Worm (Caenorhabditis elegans) whole organism, early embryonic: Measurements from ENCODE around the gene F22F4.4.

Source experiments
- B0310.2 ChIP-seq: sonication (generic microtip); optimal IDR thresholded peaks from 2 replicates; lab custom pipeline; 2016; ENCODE audit warnings: mild to moderate bottlenecking, missing genetic modification characterization, missing compliant biosample characterization
- F13C5.2 ChIP-seq: sonication (generic microtip); optimal IDR thresholded peaks from 2 replicates; lab custom pipeline; 2017; ENCODE audit warnings: mild to moderate bottlenecking, missing genetic modification characterization, inconsistent platforms, missing compliant biosample characterization
- aly-1 ChIP-seq: sonication (generic microtip); optimal IDR thresholded peaks from 2 replicates; lab custom pipeline; 2016; ENCODE audit warnings: missing genetic modification characterization, missing compliant biosample characterization
- ama-1 ChIP-seq: fragments of 150-350 bp; optimal IDR thresholded peaks from 2 replicates; lab custom pipeline; 2014
- ceh-13 ChIP-seq: fragments of 200-800 bp; sonication (Bioruptor generic); optimal IDR thresholded peaks from 2 replicates; lab custom pipeline; 2018; ENCODE audit warnings: mild to moderate bottlenecking, missing genetic modification characterization, missing compliant biosample characterization
- ceh-36 ChIP-seq: sonication (generic microtip); optimal IDR thresholded peaks from 2 replicates; lab custom pipeline; 2016; ENCODE audit warnings: missing genetic modification characterization, inconsistent platforms, missing compliant biosample characterization
- ets-7 ChIP-seq: sonication (generic microtip); optimal IDR thresholded peaks from 2 replicates; lab custom pipeline; 2016; ENCODE audit warnings: missing genotype, missing genetic modification characterization, missing compliant biosample characterization
- flt-1 ChIP-seq: fragments of 200-800 bp; sonication (Bioruptor generic); IDR thresholded peaks from 2 replicates; pipeline ENCODE4 v1.3.6; 2022; ENCODE audit warnings: missing genetic modification characterization, missing compliant biosample characterization
- hmbx-1 ChIP-seq: sonication (generic microtip); optimal IDR thresholded peaks from 2 replicates; lab custom pipeline; 2016; ENCODE audit warnings: mild to moderate bottlenecking, missing genetic modification characterization, missing compliant biosample characterization
- hmg-4 ChIP-seq: fragments of 200-800 bp; sonication (Bioruptor generic); optimal IDR thresholded peaks from 2 replicates; lab custom pipeline; 2018; ENCODE audit warnings: mild to moderate bottlenecking, missing genetic modification characterization, missing compliant biosample characterization
- hnd-1 ChIP-seq: sonication (generic microtip); optimal IDR thresholded peaks from 2 replicates; lab custom pipeline; 2016; ENCODE audit warnings: missing genetic modification characterization, missing compliant biosample characterization
- pes-1 ChIP-seq: fragments of 200-800 bp; sonication (Bioruptor generic); IDR thresholded peaks from 2 replicates; pipeline ENCODE4 v1.3.6; 2022; ENCODE audit warnings: missing genetic modification reagents, missing genetic modification characterization, missing compliant biosample characterization
- scrt-1 ChIP-seq: fragments of 200-800 bp; sonication (Bioruptor generic); IDR thresholded peaks from 2 replicates; pipeline ENCODE4 v1.3.6; 2022; ENCODE audit warnings: missing genetic modification characterization, missing compliant biosample characterization
- sea-1 ChIP-seq: fragments of 200-800 bp; sonication (Bioruptor generic); conservative IDR thresholded peaks from 2 replicates; pipeline ENCODE4 v1.3.6; 2022; ENCODE audit warnings: missing genetic modification characterization, missing compliant biosample characterization
- tbx-11 ChIP-seq: fragments of 200-800 bp; sonication (Bioruptor generic); IDR thresholded peaks from 2 replicates; pipeline ENCODE4 v1.3.6; 2022; ENCODE audit warnings: missing genetic modification characterization, missing compliant biosample characterization
- tbx-37 ChIP-seq: fragments of 200-800 bp; sonication (Bioruptor generic); conservative IDR thresholded peaks from 2 replicates; pipeline ENCODE4 v1.3.6; 2022; ENCODE audit warnings: missing genetic modification reagents, missing genetic modification characterization, missing compliant biosample characterization
- tra-4 ChIP-seq: sonication (generic microtip); optimal IDR thresholded peaks from 2 replicates; lab custom pipeline; 2017; ENCODE audit warnings: missing genetic modification characterization, missing compliant biosample characterization

Gene F22F4.4

ce11 chrX:6001432-6001831 lies at the start of gene F22F4.4:
Gene F22F4.4 (minus strand): TSS chrX:6001532.
- TF ChIP-seq tbx-11 (GFP tag; lab: Robert Waterston, UW) = no peak
- no peak for TF ChIP-seq F13C5.2 (tag; lab: Kevin White, UChicago)
- no peak for TF ChIP-seq ceh-13 (GFP tag; lab: Kevin White, UChicago)
- no peak for TF ChIP-seq B0310.2
- TF ChIP-seq ceh-36 = no peak
- no peak for TF ChIP-seq scrt-1 (GFP tag; lab: Robert Waterston, UW)
- TF ChIP-seq hmbx-1 (tag; lab: Kevin White, UChicago) = no peak
- TF ChIP-seq ama-1 (lab: Kevin White, UChicago) = no peak
- TF ChIP-seq sea-1 (GFP tag; lab: Robert Waterston, UW) = no peak
- TF ChIP-seq tra-4 (tag; lab: Kevin White, UChicago) = no peak
- no peak for TF ChIP-seq hnd-1
- no peak for TF ChIP-seq tbx-37 (GFP tag; lab: Robert Waterston, UW)
- TF ChIP-seq aly-1 (tag; lab: Kevin White, UChicago) = no peak

- TF ChIP-seq B0310.2 (no peak), aly-1 (tag; lab: Kevin White, UChicago) (no peak), ceh-13 (GFP tag; lab: Kevin White, UChicago) (no peak), ama-1 (lab: Kevin White, UChicago) (no peak), sea-1 (GFP tag; lab: Robert Waterston, UW) (no peak), tbx-37 (GFP tag; lab: Robert Waterston, UW) (no peak), pes-1 (GFP tag; lab: Robert Waterston, UW) (no peak), hmbx-1 (tag; lab: Kevin White, UChicago) (no peak)
Measured at ce11 chrX:6050849-6051248, 49.5 kb upstream of the F22F4.4 start.

- TF ChIP-seq ceh-36 = no peak
- TF ChIP-seq ets-7 (tag; lab: Kevin White, UChicago) = no peak
- TF ChIP-seq aly-1 (tag; lab: Kevin White, UChicago) = no peak
- no peak for TF ChIP-seq hmg-4 (GFP tag; lab: Kevin White, UChicago)
- no peak for TF ChIP-seq ama-1 (lab: Kevin White, UChicago)
- TF ChIP-seq ceh-13 (GFP tag; lab: Kevin White, UChicago) = no peak
- TF ChIP-seq scrt-1 (GFP tag; lab: Robert Waterston, UW) = no peak
- no peak for TF ChIP-seq pes-1 (GFP tag; lab: Robert Waterston, UW)
- no peak for TF ChIP-seq flt-1 (GFP tag; lab: Robert Waterston, UW)
- TF ChIP-seq hnd-1 = no peak
- TF ChIP-seq hmbx-1 (tag; lab: Kevin White, UChicago) = no peak
- no peak for TF ChIP-seq tbx-11 (GFP tag; lab: Robert Waterston, UW)
- no peak for TF ChIP-seq B0310.2
- no peak for TF ChIP-seq tbx-37 (GFP tag; lab: Robert Waterston, UW)
Measured at ce11 chrX:6050078-6050477, 48.7 kb upstream of the F22F4.4 start.

ce11 chrX:6048508-6048907 lies 47.2 kb upstream of the F22F4.4 start, which contains the start of gene pak-1:
Gene pak-1 (minus strand): TSS chrX:6048608.
- TF ChIP-seq ceh-36 (no peak), flt-1 (GFP tag; lab: Robert Waterston, UW) (no peak)

- TF ChIP-seq tra-4 (tag; lab: Kevin White, UChicago) = no peak
Measured at ce11 chrX:6043283-6043682, 42.0 kb upstream of the F22F4.4 start.

ce11 chrX:6041995-6042481 lies 40.7 kb upstream of the F22F4.4 start:
- TF ChIP-seq ceh-36 = no peak
- TF ChIP-seq sea-1 (GFP tag; lab: Robert Waterston, UW) = no peak
- TF ChIP-seq aly-1 (tag; lab: Kevin White, UChicago) = no peak
- TF ChIP-seq ceh-13 (GFP tag; lab: Kevin White, UChicago) = no peak

- no peak for TF ChIP-seq hmg-4 (GFP tag; lab: Kevin White, UChicago)
Measured at ce11 chrX:6041094-6041441, 39.7 kb upstream of the F22F4.4 start.

ce11 chrX:6040435-6041093 lies 39.2 kb upstream of the F22F4.4 start:
- TF ChIP-seq ama-1 (lab: Kevin White, UChicago) = no peak
- peak; percentile 56 for TF ChIP-seq hmg-4 (GFP tag; lab: Kevin White, UChicago)

ce11 chrX:6039544-6039943 lies 38.2 kb upstream of the F22F4.4 start, which contains the start of gene hsp-25:
Gene hsp-25 (minus strand): TSS chrX:6039644.
- TF ChIP-seq ets-7 (tag; lab: Kevin White, UChicago) (no peak), flt-1 (GFP tag; lab: Robert Waterston, UW) (no peak), hnd-1 (no peak), F13C5.2 (tag; lab: Kevin White, UChicago) (no peak), ceh-36 (no peak), B0310.2 (no peak), tra-4 (tag; lab: Kevin White, UChicago) (no peak), pes-1 (GFP tag; lab: Robert Waterston, UW) (no peak)
